Worm (Caenorhabditis elegans) whole organism, midembryonic: ENCODE measurements around the gene F54H12.8.

Experiments
- med-1 ChIP-seq: sonication (generic microtip); optimal IDR thresholded peaks from 2 replicates; lab custom pipeline; 2017; ENCODE audit warnings: missing genetic modification characterization, mild to moderate bottlenecking, missing compliant biosample characterization, antibody characterized with exemption, missing genetic modification reagents; ENCODE audit not compliant: insufficient read depth
- ztf-23 ChIP-seq: fragments of 200-800 bp; sonication (Bioruptor generic); IDR thresholded peaks from 2 replicates; pipeline ENCODE4 v1.3.6; 2022; ENCODE audit warnings: missing genetic modification reagents, missing genetic modification characterization, missing compliant biosample characterization

DNA sequence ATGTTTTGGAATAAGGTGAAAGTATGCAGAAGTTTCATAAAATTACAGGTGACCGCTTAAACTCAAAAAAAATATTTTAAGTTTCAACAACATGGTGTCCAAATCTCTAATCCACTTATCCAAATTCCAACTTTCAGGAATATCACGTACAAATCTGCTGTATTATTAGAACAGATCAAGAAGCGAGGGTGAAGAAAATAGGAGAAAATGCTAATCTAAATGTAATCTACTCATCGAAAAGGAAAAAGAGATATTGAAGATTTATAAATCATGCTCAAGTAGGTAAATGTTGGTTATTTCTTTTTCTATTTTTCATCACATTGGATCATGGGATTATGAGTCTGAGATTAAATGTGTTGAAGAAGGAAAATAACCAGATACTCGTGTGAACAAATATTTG, 32.5 kb upstream of the F54H12.8 start:
- TF ChIP-seq med-1 (GFP tag; lab: Kevin White, UChicago) (no peak), ztf-23 (GFP tag; lab: Robert Waterston, UW) (no peak)
